Worm (Caenorhabditis elegans): ENCODE data around the gene C35B1.2.

Gene C35B1.2

ce11 chrIV:4093087-4093486, 7.1 kb downstream of the C35B1.2 start (continued):
- TF ChIP-seq snpc-4 (tag; optimal IDR thresholded peaks at IDR 0.05) (peak; percentile 49), peb-1 (tag; optimal IDR thresholded peaks at IDR 0.05) (no peak), lin-13 (GFP tag; optimal IDR thresholded peaks at IDR 0.05) (peak; percentile 66), unc-39 (tag; optimal IDR thresholded peaks at IDR 0.05) (no peak), unc-55 (GFP tag; optimal IDR thresholded peaks at IDR 0.05) (peak; percentile 84)

ce11 chrIV:4094364-4094763, 8.4 kb downstream of the C35B1.2 start:
- TF ChIP-seq unc-55 (GFP tag; optimal IDR thresholded peaks at IDR 0.05) (peak; percentile 0), nhr-129 (tag; optimal IDR thresholded peaks at IDR 0.05) (no peak)

ce11 chrIV:4096940-4097339, 10.9 kb downstream of the C35B1.2 start:
- peak; percentile 26 for TF ChIP-seq nhr-129 (tag; optimal IDR thresholded peaks at IDR 0.05)
- no peak for TF ChIP-seq unc-55 (GFP tag; optimal IDR thresholded peaks at IDR 0.05)
- TF ChIP-seq unc-39 (tag; optimal IDR thresholded peaks at IDR 0.05) = no peak
- no peak for TF ChIP-seq Y55F3AM.14 (GFP tag; optimal IDR thresholded peaks at IDR 0.05)
- no peak for TF ChIP-seq ztf-11 (tag; optimal IDR thresholded peaks at IDR 0.05)
- TF ChIP-seq R02D3.7 (tag; optimal IDR thresholded peaks at IDR 0.05) = no peak
- no peak for TF ChIP-seq nhr-11 (tag; optimal IDR thresholded peaks at IDR 0.05)

ce11 chrIV:4099773-4100172, 13.8 kb downstream of the C35B1.2 start:
- TF ChIP-seq nhr-129 (tag; optimal IDR thresholded peaks at IDR 0.05) = peak; percentile 10
- peak in 1 of 2 experiments; percentile 13 for TF ChIP-seq lsy-2 (tag; optimal IDR thresholded peaks at IDR 0.05)
- no peak for TF ChIP-seq F13H6.1 (tag; optimal IDR thresholded peaks at IDR 0.05)

- TF ChIP-seq lin-39 (tag; optimal IDR thresholded peaks at IDR 0.05) (no peak), elt-3 (tag; optimal IDR thresholded peaks at IDR 0.05) (no peak), snpc-4 (tag; optimal IDR thresholded peaks at IDR 0.05) (no peak), mdl-1 (tag; optimal IDR thresholded peaks at IDR 0.05) (no peak), skn-1 (tag; optimal IDR thresholded peaks at IDR 0.05) (no peak), nhr-6 (tag; optimal IDR thresholded peaks at IDR 0.05) (no peak), F13H6.1 (tag; optimal IDR thresholded peaks at IDR 0.05) (no peak), ztf-1 (GFP tag; conservative IDR thresholded peaks at IDR 0.05) (no peak), nhr-129 (tag; optimal IDR thresholded peaks at IDR 0.05) (no peak), unc-55 (GFP tag; optimal IDR thresholded peaks at IDR 0.05) (no peak), mab-5 (tag; optimal IDR thresholded peaks at IDR 0.05) (no peak), nhr-12 (tag; optimal IDR thresholded peaks at IDR 0.05) (no peak), peb-1 (tag; optimal IDR thresholded peaks at IDR 0.05) (no peak)
These were observed 16.7 kb downstream of the C35B1.2 start, which contains the start of gene ubc-1 for ce11 chrIV:4102720-4103119. Gene ubc-1 (plus strand): TSS chrIV:4103020.

- no peak for TF ChIP-seq ceh-16 (tag; optimal IDR thresholded peaks at IDR 0.05)
- TF ChIP-seq lin-11 (tag; optimal IDR thresholded peaks at IDR 0.05) = no peak
- TF ChIP-seq ceh-82 (tag; optimal IDR thresholded peaks at IDR 0.05) = no peak
- no peak for TF ChIP-seq crh-2 (tag; optimal IDR thresholded peaks at IDR 0.05)
- no peak for TF ChIP-seq lin-13 (GFP tag; optimal IDR thresholded peaks at IDR 0.05)
- TF ChIP-seq elt-3 (tag; optimal IDR thresholded peaks at IDR 0.05) = no peak
- TF ChIP-seq R02D3.7 (tag; optimal IDR thresholded peaks at IDR 0.05) = no peak
- TF ChIP-seq unc-62 (GFP tag; optimal IDR thresholded peaks at IDR 0.05) = no peak
- no peak for TF ChIP-seq nhr-12 (tag; optimal IDR thresholded peaks at IDR 0.05)
- TF ChIP-seq aly-2 (tag; optimal IDR thresholded peaks at IDR 0.05) = no peak
- no peak for TF ChIP-seq nhr-6 (tag; optimal IDR thresholded peaks at IDR 0.05)
- no peak for TF ChIP-seq sma-3 (GFP tag; optimal IDR thresholded peaks at IDR 0.05)
- TF ChIP-seq lin-39 (tag; optimal IDR thresholded peaks at IDR 0.05) = no peak
- no peak for TF ChIP-seq sma-9 (GFP tag; optimal IDR thresholded peaks at IDR 0.05)
- TF ChIP-seq sma-9 (tag; optimal IDR thresholded peaks at IDR 0.05) = no peak
- TF ChIP-seq ztf-1 (GFP tag; conservative IDR thresholded peaks at IDR 0.05) = no peak
- no peak for TF ChIP-seq nhr-129 (tag; optimal IDR thresholded peaks at IDR 0.05)
- TF ChIP-seq mab-5 (tag; optimal IDR thresholded peaks at IDR 0.05) = no peak
These were observed 22.8 kb downstream of the C35B1.2 start, which contains the start of gene C35B1.7 for ce11 chrIV:4108767-4109166. Gene C35B1.7 (plus strand): TSS chrIV:4109067.

ce11 chrIV:4112387-4112786, 26.4 kb downstream of the C35B1.2 start, which contains the start of gene F49F1.14:
Gene F49F1.14 (minus strand): TSS chrIV:4112487.
- TF ChIP-seq mdl-1 (tag; optimal IDR thresholded peaks at IDR 0.05) (no peak), lin-39 (tag; optimal IDR thresholded peaks at IDR 0.05) (no peak), egl-27 (tag; optimal IDR thresholded peaks at IDR 0.05) (no peak)
